Worm (Caenorhabditis elegans) whole organism, young adult: ENCODE data around the gene nstp-10.

Experiments
- B0336.3 ChIP-seq: fragments of 200-800 bp; sonication (Bioruptor generic); IDR thresholded peaks from 2 replicates; pipeline ENCODE4 v1.3.6; 2022; ENCODE audit warnings: missing genetic modification characterization, missing compliant biosample characterization
- F22D6.2 ChIP-seq: sonication (generic microtip); optimal IDR thresholded peaks from 2 replicates; lab custom pipeline; 2016; ENCODE audit warnings: mild to moderate bottlenecking, missing genetic modification characterization, missing compliant biosample characterization
- F52B5.7 ChIP-seq: sonication (generic microtip); optimal IDR thresholded peaks from 2 replicates; lab custom pipeline; 2016; ENCODE audit warnings: mild to moderate bottlenecking, missing genetic modification characterization, missing compliant biosample characterization
- F55B11.4 ChIP-seq: sonication (generic microtip); optimal IDR thresholded peaks from 2 replicates; lab custom pipeline; 2016; ENCODE audit warnings: missing compliant biosample characterization, missing genetic modification characterization, borderline replicate concordance; ENCODE audit not compliant: insufficient read depth
- Y53G8AR.9 ChIP-seq: fragments of 200-800 bp; sonication (Bioruptor generic); conservative IDR thresholded peaks from 2 replicates; pipeline ENCODE4 v1.3.6; 2022; ENCODE audit warnings: missing genetic modification reagents, missing genetic modification characterization, missing compliant biosample characterization
- Y56A3A.18 ChIP-seq: fragments of 200-800 bp; sonication (Bioruptor generic); IDR thresholded peaks from 2 replicates; pipeline ENCODE4 v1.3.6; 2022; ENCODE audit warnings: missing genetic modification reagents, missing genetic modification characterization, missing compliant biosample characterization
- ZK185.1 ChIP-seq: sonication (generic microtip); optimal IDR thresholded peaks from 2 replicates; lab custom pipeline; 2016; ENCODE audit warnings: mild to moderate bottlenecking, missing genetic modification characterization, missing compliant biosample characterization; ENCODE audit not compliant: poor library complexity, severe bottlenecking
- athp-1 ChIP-seq: sonication (generic microtip); optimal IDR thresholded peaks from 2 replicates; lab custom pipeline; 2017; ENCODE audit warnings: mild to moderate bottlenecking, missing genetic modification characterization, missing compliant biosample characterization
- ccch-3 ChIP-seq: fragments of 200-800 bp; sonication (Bioruptor generic); optimal IDR thresholded peaks from 2 replicates; lab custom pipeline; 2018; ENCODE audit warnings: mild to moderate bottlenecking, missing genetic modification characterization, missing compliant biosample characterization
- dox-1 ChIP-seq: fragments of 200-800 bp; sonication (Bioruptor generic); IDR thresholded peaks from 2 replicates; pipeline ENCODE4 v1.3.6; 2022; ENCODE audit warnings: missing genetic modification reagents, missing genetic modification characterization, missing compliant biosample characterization
- efl-1 ChIP-seq: fragments of 150-350 bp; optimal IDR thresholded peaks from 2 replicates; lab custom pipeline; 2014; ENCODE audit warnings: missing biosample characterization, missing genetic modification reagents, missing genetic modification characterization
- egl-18 ChIP-seq: fragments of 200-800 bp; sonication (Bioruptor generic); IDR thresholded peaks from 2 replicates; pipeline ENCODE4 v1.3.6; 2022; ENCODE audit warnings: missing genetic modification reagents, missing genetic modification characterization, missing compliant biosample characterization
- hmg-1.2 ChIP-seq: fragments of 200-800 bp; sonication (Bioruptor generic); IDR thresholded peaks from 2 replicates; pipeline ENCODE4 v1.3.6; 2022; ENCODE audit warnings: missing genetic modification reagents, missing genetic modification characterization, missing compliant biosample characterization
- hsf-1 ChIP-seq: fragments of 200-800 bp; sonication (Bioruptor generic); IDR thresholded peaks from 2 replicates; pipeline ENCODE4 v1.3.6; 2022; ENCODE audit warnings: missing genetic modification reagents, missing genetic modification characterization, missing compliant biosample characterization
- let-607 ChIP-seq, 2 experiments: fragments of 200-800 bp in 1 of 2; sonication (Bioruptor generic) in 1 of 2; sonication (generic microtip) in 1 of 2; optimal IDR thresholded peaks; 2 replicates each; lab custom pipeline; 2016 to 2018; ENCODE audit warnings: mild to moderate bottlenecking in 2 of 2, missing compliant biosample characterization in 2 of 2, missing genetic modification characterization in 2 of 2, moderate library complexity in 2 of 2, missing genotype in 1 of 2
- lir-1 ChIP-seq: fragments of 200-800 bp; sonication (Bioruptor generic); conservative IDR thresholded peaks from 2 replicates; pipeline ENCODE4 v1.3.6; 2022; ENCODE audit warnings: missing genetic modification reagents, missing genetic modification characterization, missing compliant biosample characterization
- madf-6 ChIP-seq: fragments of 200-800 bp; sonication (Bioruptor generic); IDR thresholded peaks from 2 replicates; pipeline ENCODE4 v1.3.6; 2022; ENCODE audit warnings: missing genetic modification reagents, missing genetic modification characterization, missing compliant biosample characterization
- mes-4 ChIP-seq: sonication (generic microtip); optimal IDR thresholded peaks from 2 replicates; lab custom pipeline; 2016; ENCODE audit warnings: missing genotype, missing genetic modification characterization, missing compliant biosample characterization
- nfya-1 ChIP-seq: sonication (generic microtip); optimal IDR thresholded peaks from 2 replicates; lab custom pipeline; 2017; ENCODE audit warnings: antibody characterized with exemption, missing compliant biosample characterization, missing genetic modification characterization, borderline replicate concordance; ENCODE audit not compliant: insufficient read depth
- nfya-2 ChIP-seq: fragments of 200-800 bp; sonication (Bioruptor generic); IDR thresholded peaks from 2 replicates; pipeline ENCODE4 v1.3.6; 2022; ENCODE audit warnings: missing genetic modification reagents, missing genetic modification characterization, missing compliant biosample characterization
- nhr-90 ChIP-seq: sonication (generic microtip); optimal IDR thresholded peaks from 2 replicates; lab custom pipeline; 2016; ENCODE audit warnings: missing genotype, mild to moderate bottlenecking, missing genetic modification characterization, missing compliant biosample characterization
- pbrm-1 ChIP-seq: fragments of 200-800 bp; sonication (Bioruptor generic); IDR thresholded peaks from 2 replicates; pipeline ENCODE4 v1.3.6; 2022; ENCODE audit warnings: missing genetic modification reagents, missing genetic modification characterization, missing compliant biosample characterization
- pha-4 ChIP-seq: fragments of 150-350 bp; sonication (generic microtip); optimal IDR thresholded peaks from 2 replicates; lab custom pipeline; 2014; ENCODE audit warnings: missing biosample characterization, missing genetic modification reagents, missing genetic modification characterization
- rcor-1 ChIP-seq: fragments of 200-800 bp; sonication (Bioruptor generic); IDR thresholded peaks from 2 replicates; pipeline ENCODE4 v1.3.6; 2022; ENCODE audit warnings: missing genetic modification reagents, missing genetic modification characterization, missing compliant biosample characterization
- repo-1 ChIP-seq: sonication (generic microtip); optimal IDR thresholded peaks from 2 replicates; lab custom pipeline; 2017; ENCODE audit warnings: mild to moderate bottlenecking, missing genetic modification characterization, missing compliant biosample characterization
- rpc-1 ChIP-seq, 2 experiments: fragments of 150-350 bp in 1 of 2; sonication (generic microtip) in 1 of 2; optimal IDR thresholded peaks; 2 replicates each; lab custom pipeline; 2014 to 2018; ENCODE audit warnings: missing biosample characterization in 1 of 2, missing genetic modification characterization in 1 of 2, missing genetic modification reagents in 1 of 2, missing genotype in 1 of 2
- sdz-38 ChIP-seq: sonication (generic microtip); optimal IDR thresholded peaks from 2 replicates; lab custom pipeline; 2016; ENCODE audit warnings: missing genotype, missing genetic modification characterization, missing compliant biosample characterization
- sea-2 ChIP-seq: fragments of 200-800 bp; sonication (Bioruptor generic); IDR thresholded peaks from 2 replicates; pipeline ENCODE4 v1.3.6; 2022; ENCODE audit warnings: missing genetic modification characterization, missing compliant biosample characterization
- snpc-1.3 ChIP-seq: sonication (generic microtip); optimal IDR thresholded peaks from 2 replicates; lab custom pipeline; 2017; ENCODE audit warnings: missing genetic modification characterization, mild to moderate bottlenecking, missing compliant biosample characterization, antibody characterized with exemption, moderate library complexity, missing genotype, missing genetic modification reagents; ENCODE audit not compliant: insufficient read depth
- snpc-4 ChIP-seq, 5 experiments: fragments of 150-350 bp in 1 of 5; sonication (generic microtip) in 4 of 5; optimal IDR thresholded peaks; 2 replicates each; lab custom pipeline; 2014 to 2018; ENCODE audit warnings: missing genetic modification characterization in 5 of 5, missing biosample characterization in 3 of 5, antibody characterized with exemption in 2 of 5, mild to moderate bottlenecking in 2 of 5, missing compliant biosample characterization in 2 of 5, missing genotype in 2 of 5, moderate library complexity in 2 of 5, missing genetic modification reagents in 1 of 5
- tbx-9 ChIP-seq: sonication (generic microtip); optimal IDR thresholded peaks from 2 replicates; lab custom pipeline; 2016; ENCODE audit warnings: borderline replicate concordance, missing genetic modification characterization, inconsistent platforms, missing compliant biosample characterization
- unc-62 ChIP-seq: fragments of 150-350 bp; optimal IDR thresholded peaks from 2 replicates; lab custom pipeline; 2014; ENCODE audit warnings: missing biosample characterization, missing genetic modification reagents, missing genetic modification characterization
- zfh-2 ChIP-seq: fragments of 200-800 bp; sonication (Bioruptor generic); conservative IDR thresholded peaks from 2 replicates; pipeline ENCODE4 v1.3.6; 2022; ENCODE audit warnings: missing genetic modification reagents, missing genetic modification characterization, missing compliant biosample characterization
- ztf-18 ChIP-seq: sonication (generic microtip); optimal IDR thresholded peaks from 2 replicates; lab custom pipeline; 2016; ENCODE audit warnings: missing genotype, mild to moderate bottlenecking, missing genetic modification characterization, missing compliant biosample characterization

The nstp-10 gene

DNA sequence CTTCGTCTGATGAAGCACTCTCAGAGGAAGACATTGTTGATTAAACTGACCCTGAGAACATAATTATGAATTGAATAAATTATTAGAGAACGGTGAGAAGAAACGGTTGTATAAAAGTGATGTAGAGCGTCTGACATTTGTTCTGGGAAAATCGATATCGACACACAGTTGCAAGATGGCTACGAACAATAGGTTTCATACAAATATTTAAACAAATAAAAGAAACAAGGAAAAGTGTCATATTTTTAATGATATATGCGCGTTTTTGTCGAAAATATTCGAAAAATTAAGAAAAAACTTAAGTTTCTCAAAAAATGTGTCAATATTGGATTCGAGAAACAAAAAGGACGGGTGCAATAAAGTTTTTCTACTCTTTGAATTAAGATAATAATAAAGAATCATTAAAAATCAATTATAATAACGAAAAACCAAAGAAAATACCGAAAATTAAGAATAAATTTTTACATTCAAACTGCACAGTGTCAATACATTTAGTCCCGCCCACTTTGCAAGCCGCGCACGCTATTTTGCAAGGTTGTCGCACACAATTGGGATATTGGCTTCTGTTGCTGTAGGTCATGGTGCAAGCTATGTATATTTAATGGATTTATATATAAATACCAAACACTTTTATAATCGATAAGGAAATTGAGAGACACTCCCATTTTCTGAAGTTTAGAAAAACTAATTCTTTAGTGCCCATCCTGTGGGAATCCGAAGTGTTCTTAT, 33.1 kb upstream of the nstp-10 start, which contains the start of gene rtfo-1:
TSS of gene rtfo-1 (minus strand) at position 51 of the 729 bp plus-strand sequence.
- TF ChIP-seq let-607 (tag; optimal IDR thresholded peaks at IDR 0.05; lab: Kevin White, UChicago) (peak in 1 of 2 experiments; percentile 12), dox-1 (GFP tag; lab: Robert Waterston, UW) (no peak), rpc-1 (optimal IDR thresholded peaks at IDR 0.05; lab: Kevin White, UChicago) (peak; percentile 42), rpc-1 (tag; optimal IDR thresholded peaks at IDR 0.05; lab: Kevin White, UChicago) (no peak), madf-6 (GFP tag; lab: Robert Waterston, UW) (peak; percentile 12; the same call in 1 of the 2 replicates), pbrm-1 (peak; percentile 49; the same call in 1 of the 2 replicates), athp-1 (tag; lab: Kevin White, UChicago) (no peak), ZK185.1 (peak; percentile 12), snpc-4 (GFP tag; optimal IDR thresholded peaks at IDR 0.05; lab: Kevin White, UChicago) (no peak), snpc-4 (tag; optimal IDR thresholded peaks at IDR 0.05; lab: Kevin White, UChicago) (peak in 2 of 4 experiments; percentile 28 to 56), snpc-1.3 (tag; lab: Kevin White, UChicago) (peak; percentile 54), efl-1 (peak; percentile 1), ztf-18 (tag; lab: Kevin White, UChicago) (peak; percentile 34)

DNA sequence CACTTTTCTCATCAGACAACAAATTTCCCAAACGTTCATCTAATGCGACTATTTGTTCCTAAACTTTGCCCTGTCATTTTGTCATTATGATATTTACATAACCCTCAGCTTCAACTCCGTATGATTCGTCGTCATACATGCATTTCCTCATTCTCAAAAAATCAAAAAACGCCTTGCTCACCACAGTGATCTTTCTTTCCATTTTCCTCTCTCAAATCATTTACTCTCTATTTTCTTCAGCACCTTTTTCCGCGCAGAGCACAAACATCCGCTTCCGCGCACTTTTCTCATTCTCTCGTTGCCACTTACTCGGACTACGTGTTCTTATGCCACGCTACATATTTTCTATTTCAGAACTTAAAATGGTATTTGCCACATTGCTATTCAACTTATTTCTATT, 27.4 kb upstream of the nstp-10 start, which contains the start of gene F25B3.2:
TSS of gene F25B3.2 (plus strand) at position 301 of the 400 bp plus-strand sequence.
- TF ChIP-seq hmg-1.2 (GFP tag; lab: Robert Waterston, UW) (no peak), F22D6.2 (tag; lab: Kevin White, UChicago) (no peak), lir-1 (GFP tag; lab: Robert Waterston, UW) (no peak), hsf-1 (GFP tag; lab: Robert Waterston, UW) (no peak), nfya-2 (GFP tag; lab: Robert Waterston, UW) (no peak), F52B5.7 (no peak), egl-18 (GFP tag; lab: Robert Waterston, UW) (no peak), ZK185.1 (no peak), B0336.3 (GFP tag; lab: Robert Waterston, UW) (no peak), repo-1 (tag; lab: Kevin White, UChicago) (no peak)

DNA sequence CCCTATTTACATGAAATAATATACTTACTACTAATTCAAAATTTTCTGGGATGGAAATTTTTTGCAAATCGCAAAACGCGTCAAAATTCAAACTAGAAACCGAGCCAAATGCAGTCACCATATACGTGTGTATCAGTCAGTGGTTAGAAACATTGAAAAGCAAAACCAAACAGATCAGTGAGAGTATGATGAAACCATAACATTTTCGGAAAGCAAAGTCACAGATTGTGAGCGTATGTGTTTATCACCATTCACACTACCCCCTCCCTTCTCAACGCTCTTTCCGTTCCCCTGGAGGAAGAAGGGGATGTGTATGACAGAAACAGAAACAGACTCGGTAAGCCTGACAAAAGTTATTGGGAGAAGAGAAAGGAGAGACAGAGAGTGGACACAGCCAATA, 22.0 kb upstream of the nstp-10 start:
- TF ChIP-seq unc-62, result no peak
- TF ChIP-seq pha-4 (tag; lab: Kevin White, UChicago), result no peak
- no peak for TF ChIP-seq ccch-3
- TF ChIP-seq nhr-90 (tag; lab: Kevin White, UChicago), result no peak
- TF ChIP-seq sea-2 (GFP tag; lab: Robert Waterston, UW), result no peak
- no peak for TF ChIP-seq tbx-9 (tag; lab: Kevin White, UChicago)
- no peak for TF ChIP-seq sdz-38 (tag; lab: Kevin White, UChicago)
- no peak for TF ChIP-seq rcor-1 (GFP tag; lab: Robert Waterston, UW)
- no peak for TF ChIP-seq Y56A3A.18
- no peak for TF ChIP-seq zfh-2 (GFP tag; lab: Robert Waterston, UW)
- TF ChIP-seq ztf-18 (tag; lab: Kevin White, UChicago), result no peak
- no peak for TF ChIP-seq F55B11.4 (tag; lab: Kevin White, UChicago)
- TF ChIP-seq mes-4 (tag; lab: Kevin White, UChicago), result no peak
- TF ChIP-seq Y53G8AR.9, result no peak
- no peak for TF ChIP-seq nfya-1 (tag; lab: Kevin White, UChicago)
- no peak for TF ChIP-seq B0336.3 (GFP tag; lab: Robert Waterston, UW)
- no peak for TF ChIP-seq ZK185.1
- TF ChIP-seq, all 124 proteins: peak for 0
